Fruit fly (Drosophila melanogaster): Measurements from ENCODE around the gene CG7049.

The CG7049 gene

DNA sequence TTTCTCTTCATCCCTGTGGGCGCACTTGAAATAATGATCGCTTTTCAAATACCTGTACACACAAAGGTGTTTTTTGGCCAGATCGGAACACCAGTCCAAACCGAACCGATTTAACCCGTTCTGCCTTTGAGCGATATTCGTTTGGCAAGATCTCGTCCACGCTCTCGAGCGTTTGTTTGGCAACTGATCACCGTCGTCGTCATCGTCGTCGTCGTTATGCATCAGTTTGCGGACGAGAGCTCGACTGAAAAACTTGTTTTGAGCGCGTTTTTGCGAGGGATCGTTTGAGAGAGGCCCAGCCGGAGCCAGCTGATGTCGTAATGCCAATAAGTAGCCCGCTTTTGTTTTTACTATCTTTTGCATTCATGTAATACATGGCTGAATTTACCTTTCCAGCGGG, 2.4 kb upstream of the CG7049 start:
- TF ChIP-seq EcR (GFP tag; optimal IDR thresholded peaks at IDR 0.05) (peak; percentile 14), rn (GFP tag; IDR thresholded peaks at IDR 0.05) (no peak), CG17806 (tag; optimal IDR thresholded peaks at IDR 0.05) (peak; percentile 0)

DNA sequence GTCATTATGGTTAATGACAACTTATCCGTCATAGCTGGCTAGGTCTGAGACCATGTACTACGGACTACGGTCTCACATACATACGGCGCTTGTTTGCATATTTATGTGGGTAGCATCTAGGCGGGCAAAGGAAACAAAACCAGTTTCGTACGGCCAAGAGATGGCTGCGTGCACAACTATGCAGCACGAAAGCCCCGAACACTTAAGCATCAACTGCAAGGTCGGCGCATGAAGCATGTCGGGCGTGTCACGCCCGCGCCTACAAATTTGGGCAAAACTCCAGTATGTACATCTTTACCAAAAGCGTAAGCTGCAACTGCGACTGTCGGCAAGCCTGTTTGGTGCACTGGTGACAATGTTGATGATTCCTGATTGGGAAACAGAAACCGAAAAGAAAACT, 1.9 kb upstream of the CG7049 start:
- TF ChIP-seq CG17806 (tag; optimal IDR thresholded peaks at IDR 0.05), result no peak

DNA sequence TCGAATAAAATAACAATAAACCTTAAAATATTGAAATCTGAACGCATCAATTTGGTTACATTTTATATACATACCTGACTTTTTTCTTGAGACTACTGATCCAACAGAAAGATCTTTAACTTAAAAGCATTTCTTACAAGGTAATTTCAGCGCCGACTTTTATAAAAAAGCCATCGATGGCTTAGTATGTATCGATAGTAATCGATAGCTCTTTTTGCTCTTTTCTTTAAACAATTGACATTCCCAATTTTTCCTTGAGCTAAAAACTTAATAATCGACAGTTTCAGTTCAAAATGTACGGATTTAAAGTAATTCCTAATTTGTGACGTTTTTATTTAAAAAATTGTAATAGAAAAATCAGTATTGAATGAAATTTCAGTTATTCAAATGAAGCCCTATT, 1.5 kb downstream of the CG7049 start:
- TF ChIP-seq CG13204 (GFP tag; optimal IDR thresholded peaks at IDR 0.05) (no peak), CG10348 (GFP tag; IDR thresholded peaks at IDR 0.05) (no peak), CG8301 (tag; optimal IDR thresholded peaks at IDR 0.05) (no peak), CG4496 (GFP tag; IDR thresholded peaks at IDR 0.05) (no peak), Pif1B (GFP tag; optimal IDR thresholded peaks at IDR 0.05) (no peak), Pif1A (GFP tag; optimal IDR thresholded peaks at IDR 0.05) (no peak), gl (tag; optimal IDR thresholded peaks at IDR 0.05) (no peak)

DNA sequence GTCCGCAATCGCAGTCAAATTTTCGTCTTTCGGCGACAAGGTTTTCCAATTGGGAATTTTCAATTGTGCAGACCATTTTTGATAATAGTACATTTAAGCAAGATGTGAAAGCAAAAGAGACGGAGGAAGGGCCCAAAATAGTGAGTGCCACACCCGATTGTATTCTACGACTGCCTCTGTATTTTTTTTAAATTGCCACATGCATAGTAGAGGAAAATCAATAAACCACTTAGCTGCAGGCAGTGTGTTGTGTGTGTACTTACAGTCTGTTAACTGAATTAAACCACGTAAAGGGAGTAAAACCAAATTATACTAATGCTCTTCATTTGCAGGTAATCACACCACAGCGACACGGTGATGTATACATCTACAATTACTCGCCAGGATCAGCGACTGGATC, 4.3 kb downstream of the CG7049 start:
- no peak for TF ChIP-seq Ets98B (GFP tag; IDR thresholded peaks at IDR 0.05)
- TF ChIP-seq CG10348 (GFP tag; IDR thresholded peaks at IDR 0.05), result no peak
- TF ChIP-seq fd96Ca (GFP tag; IDR thresholded peaks at IDR 0.05), result no peak
- no peak for TF ChIP-seq CG13204 (GFP tag; optimal IDR thresholded peaks at IDR 0.05)
- TF ChIP-seq CG15710 (tag; optimal IDR thresholded peaks at IDR 0.05), result no peak
- no peak for TF ChIP-seq CG12605 (GFP tag; IDR thresholded peaks at IDR 0.05)
- no peak for TF ChIP-seq Pif1B (GFP tag; optimal IDR thresholded peaks at IDR 0.05)
- no peak for TF ChIP-seq CG32121 (GFP tag; IDR thresholded peaks at IDR 0.05)
- no peak for TF ChIP-seq D1 (tag; optimal IDR thresholded peaks at IDR 0.05)

DNA sequence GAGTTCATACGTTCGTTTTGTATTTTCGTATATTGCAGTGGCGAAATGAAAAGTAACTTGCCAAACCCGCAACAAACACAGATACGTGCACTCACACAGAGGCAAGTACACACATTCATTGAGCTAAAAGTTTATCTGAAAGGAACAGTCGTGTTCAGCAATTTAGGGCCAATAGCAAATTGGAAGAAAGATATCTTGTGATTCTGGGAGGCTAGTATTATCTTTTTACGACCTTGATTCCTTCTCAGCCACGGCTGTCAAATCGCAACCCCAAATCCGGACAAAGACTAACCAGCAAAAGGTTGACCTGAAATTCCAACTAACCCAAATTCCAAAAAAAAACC, 9.3 kb downstream of the CG7049 start:
- no peak for TF ChIP-seq CG4496 (GFP tag; IDR thresholded peaks at IDR 0.05)
- TF ChIP-seq CG13204 (GFP tag; optimal IDR thresholded peaks at IDR 0.05), result no peak
- TF ChIP-seq CG8301 (tag; optimal IDR thresholded peaks at IDR 0.05), result no peak
- TF ChIP-seq CG12605 (GFP tag; IDR thresholded peaks at IDR 0.05), result no peak
- no peak for TF ChIP-seq CG15710 (tag; optimal IDR thresholded peaks at IDR 0.05)
- no peak for TF ChIP-seq fd96Ca (GFP tag; IDR thresholded peaks at IDR 0.05)
- TF ChIP-seq Snoo (tag; optimal IDR thresholded peaks at IDR 0.05), result no peak

DNA sequence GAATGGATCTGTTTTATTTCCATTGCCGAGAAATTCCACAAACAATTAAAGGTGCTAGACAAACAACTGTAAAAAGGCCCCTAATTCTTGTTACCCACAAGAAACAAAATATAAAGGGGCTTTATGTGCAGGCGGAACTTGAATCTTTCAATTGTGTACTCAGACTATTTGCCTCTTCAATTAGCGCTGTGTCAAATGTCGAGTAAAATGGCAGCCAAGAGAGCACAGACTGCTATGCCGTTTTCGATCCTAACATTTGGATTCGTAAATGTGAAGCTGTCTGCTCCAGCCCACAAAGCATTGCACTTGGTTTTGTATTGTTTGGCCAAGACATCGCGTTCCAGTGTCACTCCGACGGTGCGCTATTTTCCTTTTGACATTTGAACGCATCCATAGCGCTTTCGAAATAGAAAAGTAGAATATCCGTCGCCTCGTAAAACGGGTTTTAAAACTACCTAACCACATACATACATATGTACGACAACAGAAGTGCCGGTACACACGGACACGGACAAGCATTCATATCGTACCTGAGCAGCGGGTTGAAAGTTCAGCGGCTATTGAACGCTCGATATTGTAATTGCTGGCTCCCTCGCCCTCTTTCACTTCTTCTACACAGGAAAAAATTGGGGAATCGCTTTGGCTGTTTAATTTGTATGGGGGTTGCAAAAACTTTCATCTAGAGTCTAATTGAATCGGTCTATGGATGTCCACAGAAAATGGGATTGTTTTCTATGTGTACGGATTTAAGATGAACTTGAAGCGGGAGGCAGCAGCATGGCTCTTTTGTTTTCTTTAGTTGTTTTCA, 9.8 kb downstream of the CG7049 start:
- peak; percentile 62 for TF ChIP-seq CG13204 (GFP tag; optimal IDR thresholded peaks at IDR 0.05)
- peak; percentile 48 for TF ChIP-seq CG9948 (tag; optimal IDR thresholded peaks at IDR 0.05)
- TF ChIP-seq CG4496 (GFP tag; IDR thresholded peaks at IDR 0.05), result 0 out of 3 replicates have a peak, but pooled peaks have one; percentile 63
- peak; percentile 55 for TF ChIP-seq CG8159 (tag; optimal IDR thresholded peaks at IDR 0.05)
- no peak for TF ChIP-seq Pif1B (GFP tag; optimal IDR thresholded peaks at IDR 0.05)
- no peak for TF ChIP-seq CG34367 (tag; optimal IDR thresholded peaks at IDR 0.05)
- peak; percentile 68 for TF ChIP-seq Pif1A (GFP tag; optimal IDR thresholded peaks at IDR 0.05)
- TF ChIP-seq EcR (GFP tag; optimal IDR thresholded peaks at IDR 0.05), result peak; percentile 50
- no peak for TF ChIP-seq CG14655 (GFP tag; optimal IDR thresholded peaks at IDR 0.05)
- TF ChIP-seq CG8301 (tag; optimal IDR thresholded peaks at IDR 0.05), result peak; percentile 49
- TF ChIP-seq fd96Ca (GFP tag; IDR thresholded peaks at IDR 0.05), result peak; percentile 57; the same call in 1 of the 3 replicates
- TF ChIP-seq Ets98B (GFP tag; IDR thresholded peaks at IDR 0.05), result peak; percentile 59
- peak; percentile 15 for TF ChIP-seq CG15710 (tag; optimal IDR thresholded peaks at IDR 0.05)
- TF ChIP-seq D1 (tag; optimal IDR thresholded peaks at IDR 0.05), result no peak
- peak; percentile 46; the same call in 1 of the 2 replicates for TF ChIP-seq CG12605 (GFP tag; IDR thresholded peaks at IDR 0.05)
- no peak for TF ChIP-seq CG32121 (GFP tag; IDR thresholded peaks at IDR 0.05)
- peak; percentile 27 for TF ChIP-seq CG17806 (tag; optimal IDR thresholded peaks at IDR 0.05)
- peak; percentile 0 for TF ChIP-seq Snoo (tag; optimal IDR thresholded peaks at IDR 0.05)

DNA sequence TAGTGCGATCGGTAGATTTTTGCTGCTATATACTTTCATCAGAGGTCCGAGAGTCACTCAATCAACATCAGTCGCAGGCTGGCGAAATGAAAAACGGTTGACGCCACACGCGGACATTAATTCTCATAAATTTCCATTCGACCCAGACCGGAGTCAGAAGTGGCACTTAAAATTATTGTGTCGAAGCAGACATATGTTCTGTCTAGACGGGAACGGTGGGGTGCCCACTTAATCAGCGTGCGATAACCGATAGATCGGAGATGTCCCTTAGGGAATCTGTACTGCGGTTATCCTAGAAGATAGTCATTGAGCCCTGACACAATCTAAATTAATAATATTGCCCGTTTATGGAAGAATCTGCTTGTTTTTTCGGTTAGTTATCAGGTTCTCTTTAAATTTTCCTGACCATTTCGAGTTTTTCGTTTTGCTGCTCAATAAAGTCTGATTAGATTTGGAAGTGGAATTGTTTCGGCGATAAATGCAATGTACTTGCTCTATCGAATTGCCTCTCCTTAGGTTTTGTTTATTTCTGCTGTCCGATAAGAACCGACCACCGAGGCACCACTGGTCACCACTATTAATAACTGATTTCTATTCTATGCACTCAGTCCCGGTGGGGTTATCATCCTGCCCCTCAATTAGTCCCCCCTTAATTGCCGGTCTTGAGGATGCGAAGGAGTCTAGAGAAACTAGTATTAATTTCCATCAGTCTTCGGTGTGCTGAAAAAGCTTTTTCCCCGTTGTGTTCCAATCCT, 14.0 kb downstream of the CG7049 start:
- TF ChIP-seq CG17806 (tag; optimal IDR thresholded peaks at IDR 0.05), result no peak
- no peak for TF ChIP-seq CG13204 (GFP tag; optimal IDR thresholded peaks at IDR 0.05)
- no peak for TF ChIP-seq Snoo (tag; optimal IDR thresholded peaks at IDR 0.05)
- TF ChIP-seq fd96Ca (GFP tag; IDR thresholded peaks at IDR 0.05), result no peak
- no peak for TF ChIP-seq CG15710 (tag; optimal IDR thresholded peaks at IDR 0.05)
- no peak for TF ChIP-seq rn (GFP tag; IDR thresholded peaks at IDR 0.05)
- TF ChIP-seq CG32121 (GFP tag; IDR thresholded peaks at IDR 0.05), result no peak
- no peak for TF ChIP-seq CG8159 (tag; optimal IDR thresholded peaks at IDR 0.05)
- no peak for TF ChIP-seq EcR (GFP tag; optimal IDR thresholded peaks at IDR 0.05)
- TF ChIP-seq CG34367 (tag; optimal IDR thresholded peaks at IDR 0.05), result no peak
- TF ChIP-seq CG8301 (tag; optimal IDR thresholded peaks at IDR 0.05), result no peak
- no peak for TF ChIP-seq CG9948 (tag; optimal IDR thresholded peaks at IDR 0.05)
- TF ChIP-seq Pif1A (GFP tag; optimal IDR thresholded peaks at IDR 0.05), result no peak
- TF ChIP-seq CG4496 (GFP tag; IDR thresholded peaks at IDR 0.05), result no peak

Data from whole organism, pupa.